Worm (Caenorhabditis elegans) whole organism, L4 larva: ENCODE measurements around the gene fbxa-202.
A peak's percentile ranks its signal among the peaks of the same experiment; 100 is the strongest.

Experiments
- F26F4.8 ChIP-seq: fragments of 200-800 bp; sonication (Bioruptor generic); conservative IDR thresholded peaks from 2 replicates; pipeline ENCODE4 v1.3.6; 2022; ENCODE audit warnings: missing genetic modification characterization, missing compliant biosample characterization
- F44E2.7 ChIP-seq: fragments of 200-800 bp; sonication (Bioruptor generic); IDR thresholded peaks from 2 replicates; pipeline ENCODE4 v2.1.2; 2022; ENCODE audit warnings: missing genetic modification characterization, missing compliant biosample characterization
- R02D3.7 ChIP-seq: fragments of 150-350 bp; sonication (generic microtip); optimal IDR thresholded peaks from 3 replicates; lab custom pipeline; 2014; ENCODE audit warnings: missing biosample characterization, missing genetic modification characterization
- T20F7.1 ChIP-seq: fragments of 200-800 bp; sonication (Bioruptor generic); optimal IDR thresholded peaks from 2 replicates; lab custom pipeline; 2018; ENCODE audit warnings: mild to moderate bottlenecking, missing genetic modification characterization, missing compliant biosample characterization
- T26A8.4 ChIP-seq: fragments of 200-800 bp; sonication (Bioruptor generic); IDR thresholded peaks from 2 replicates; pipeline ENCODE4 v1.3.6; 2022; ENCODE audit warnings: missing genetic modification characterization, missing compliant biosample characterization
- Y105C5A.15 ChIP-seq: fragments of 200-800 bp; sonication (Bioruptor generic); IDR thresholded peaks from 2 replicates; pipeline ENCODE4 v1.3.6; 2022; ENCODE audit warnings: missing genetic modification characterization, missing compliant biosample characterization
- Y75B8A.6 ChIP-seq: fragments of 200-800 bp; sonication (Bioruptor generic); IDR thresholded peaks from 2 replicates; pipeline ENCODE4 v1.3.6; 2022; ENCODE audit warnings: missing genetic modification reagents, missing genetic modification characterization, missing compliant biosample characterization
- ZK546.5 ChIP-seq, 2 experiments: sonication (generic microtip); optimal IDR thresholded peaks; 2 replicates each; lab custom pipeline; 2017; ENCODE audit warnings: missing biosample characterization in 2 of 2, missing genetic modification characterization in 2 of 2
- aha-1 ChIP-seq: fragments of 150-350 bp; peaks from one replicate; lab custom pipeline; 2014; ENCODE audit warnings: missing biosample characterization, missing genetic modification characterization
- aly-2 ChIP-seq: sonication (generic microtip); optimal IDR thresholded peaks from 2 replicates; lab custom pipeline; 2018; ENCODE audit warnings: missing biosample characterization, missing genetic modification characterization
- ama-1 ChIP-seq: fragments of 150-350 bp; optimal IDR thresholded peaks from 2 replicates; lab custom pipeline; 2014; ENCODE audit warnings: inconsistent platforms, mixed read lengths
- ceh-20 ChIP-seq: fragments of 200-800 bp; sonication (Bioruptor generic); IDR thresholded peaks from 2 replicates; pipeline ENCODE4 v1.3.6; 2022; ENCODE audit warnings: missing genetic modification reagents, missing genetic modification characterization, missing compliant biosample characterization
- ceh-82 ChIP-seq: sonication (generic microtip); optimal IDR thresholded peaks from 2 replicates; lab custom pipeline; 2017; ENCODE audit warnings: missing biosample characterization, missing genetic modification characterization
- ces-1 ChIP-seq: fragments of 150-350 bp; sonication (generic microtip); optimal IDR thresholded peaks from 4 replicates; lab custom pipeline; 2014; ENCODE audit warnings: missing biosample characterization, missing genetic modification reagents, missing genetic modification characterization
- daf-16 ChIP-seq, 3 experiments: sonication (generic microtip); optimal IDR thresholded peaks; 2 replicates each; lab custom pipeline; 2016 to 2017; ENCODE audit warnings: missing genetic modification characterization in 3 of 3, missing genetic modification reagents in 3 of 3, mild to moderate bottlenecking in 2 of 3, missing compliant biosample characterization in 2 of 3, missing biosample characterization in 1 of 3, moderate library complexity in 1 of 3
- dmd-6 ChIP-seq: fragments of 200-800 bp; sonication (Bioruptor generic); IDR thresholded peaks from 2 replicates; pipeline ENCODE4 v1.3.6; 2022; ENCODE audit warnings: missing genetic modification reagents, missing genetic modification characterization, missing compliant biosample characterization
- dmd-9 ChIP-seq: fragments of 200-800 bp; sonication (Bioruptor generic); IDR thresholded peaks from 2 replicates; pipeline ENCODE4 v1.3.6; 2022; ENCODE audit warnings: missing genetic modification reagents, missing genetic modification characterization, missing compliant biosample characterization
- gei-8 ChIP-seq: fragments of 200-800 bp; sonication (Bioruptor generic); optimal IDR thresholded peaks from 2 replicates; lab custom pipeline; 2018; ENCODE audit warnings: mild to moderate bottlenecking, missing genetic modification characterization, missing compliant biosample characterization
- hlh-30 ChIP-seq: sonication (generic microtip); optimal IDR thresholded peaks from 2 replicates; lab custom pipeline; 2017; ENCODE audit warnings: antibody characterized with exemption, mild to moderate bottlenecking, missing genetic modification characterization, missing compliant biosample characterization; ENCODE audit not compliant: insufficient read depth
- lin-15B ChIP-seq: fragments of 150-350 bp; sonication (generic microtip); optimal IDR thresholded peaks from 3 replicates; lab custom pipeline; 2014; ENCODE audit warnings: missing biosample characterization, missing genetic modification characterization
- lin-38 ChIP-seq: fragments of 200-800 bp; sonication (Bioruptor generic); IDR thresholded peaks from 2 replicates; pipeline ENCODE4 v1.3.6; 2022; ENCODE audit warnings: missing genetic modification reagents, missing genetic modification characterization, missing compliant biosample characterization
- lin-39 ChIP-seq: fragments of 150-350 bp; optimal IDR thresholded peaks from 2 replicates; lab custom pipeline; 2014; ENCODE audit warnings: missing biosample characterization, missing genetic modification reagents, missing genetic modification characterization
- lir-3 ChIP-seq: sonication (generic microtip); optimal IDR thresholded peaks from 2 replicates; lab custom pipeline; 2016; ENCODE audit warnings: mild to moderate bottlenecking, missing genetic modification characterization, missing compliant biosample characterization
- madf-5 ChIP-seq, 2 experiments: fragments of 200-800 bp; sonication (Bioruptor generic); IDR thresholded peaks; 2 replicates each; pipeline ENCODE4 v1.3.6; 2022; ENCODE audit warnings: missing compliant biosample characterization in 2 of 2, missing genetic modification characterization in 2 of 2
- mdl-1 ChIP-seq, 2 experiments: fragments of 150-350 bp in 1 of 2; sonication (generic microtip) in 1 of 2; optimal IDR thresholded peaks; 2 replicates each; lab custom pipeline; 2014 to 2017; ENCODE audit warnings: missing biosample characterization in 2 of 2, missing genetic modification characterization in 2 of 2
- mes-2 ChIP-seq: sonication (generic microtip); optimal IDR thresholded peaks from 2 replicates; lab custom pipeline; 2016; ENCODE audit warnings: missing genotype, mild to moderate bottlenecking, missing genetic modification characterization, missing compliant biosample characterization; ENCODE audit not compliant: poor library complexity, severe bottlenecking
- nhr-111 ChIP-seq: fragments of 200-800 bp; sonication (Bioruptor generic); optimal IDR thresholded peaks from 2 replicates; lab custom pipeline; 2018; ENCODE audit warnings: mild to moderate bottlenecking, missing genetic modification characterization, missing compliant biosample characterization
- nhr-25 ChIP-seq: sonication (generic microtip); optimal IDR thresholded peaks from 2 replicates; lab custom pipeline; 2017; ENCODE audit warnings: missing genetic modification characterization, mild to moderate bottlenecking, missing compliant biosample characterization, antibody characterized with exemption, moderate library complexity, borderline replicate concordance; ENCODE audit not compliant: insufficient read depth
- nhr-76 ChIP-seq: fragments of 150-350 bp; optimal IDR thresholded peaks from 2 replicates; lab custom pipeline; 2014; ENCODE audit warnings: missing biosample characterization, missing genetic modification characterization
- nhr-77 ChIP-seq: fragments of 150-350 bp; optimal IDR thresholded peaks from 2 replicates; lab custom pipeline; 2014; ENCODE audit warnings: missing biosample characterization, missing genetic modification characterization
- php-3 ChIP-seq: fragments of 200-800 bp; sonication (Bioruptor generic); IDR thresholded peaks from 2 replicates; pipeline ENCODE4 v1.3.6; 2022; ENCODE audit warnings: missing genetic modification reagents, missing genetic modification characterization, missing compliant biosample characterization
- pqm-1 ChIP-seq: sonication (generic microtip); optimal IDR thresholded peaks from 2 replicates; lab custom pipeline; 2017; ENCODE audit warnings: missing biosample characterization, missing genetic modification characterization
- rbr-2 ChIP-seq: sonication (generic microtip); optimal IDR thresholded peaks from 2 replicates; lab custom pipeline; 2016; ENCODE audit warnings: missing genotype, missing genetic modification characterization, missing compliant biosample characterization
- saeg-2 ChIP-seq: fragments of 200-800 bp; sonication (Bioruptor generic); IDR thresholded peaks from 2 replicates; pipeline ENCODE4 v1.3.6; 2022; ENCODE audit warnings: missing genetic modification reagents, missing genetic modification characterization, missing compliant biosample characterization
- set-16 ChIP-seq: fragments of 200-800 bp; sonication (Bioruptor generic); IDR thresholded peaks from 2 replicates; pipeline ENCODE4 v1.3.6; 2022; ENCODE audit warnings: missing genetic modification reagents, missing genetic modification characterization, missing compliant biosample characterization
- tag-97 ChIP-seq: fragments of 200-800 bp; sonication (Bioruptor generic); IDR thresholded peaks from 2 replicates; pipeline ENCODE4 v1.3.6; 2022; ENCODE audit warnings: missing genetic modification characterization, missing compliant biosample characterization
- unc-62 ChIP-seq, 3 experiments: fragments of 150-350 bp in 1 of 3; sonication (generic microtip); optimal IDR thresholded peaks in 2 of 3; peaks in 1 of 3; 1 replicate in 1 of 3; 2 replicates in 2 of 3; lab custom pipeline; 2014 to 2017; ENCODE audit warnings: missing biosample characterization in 3 of 3, missing genetic modification characterization in 3 of 3, missing genetic modification reagents in 3 of 3, missing genotype in 1 of 3
- zag-1 ChIP-seq: fragments of 150-350 bp; optimal IDR thresholded peaks from 2 replicates; lab custom pipeline; 2014; ENCODE audit warnings: missing biosample characterization, missing genetic modification characterization
- zfp-2 ChIP-seq: sonication (generic microtip); optimal IDR thresholded peaks from 2 replicates; lab custom pipeline; 2016; ENCODE audit warnings: mild to moderate bottlenecking, missing genetic modification characterization, missing compliant biosample characterization
- zip-11 ChIP-seq: fragments of 200-800 bp; sonication (Bioruptor generic); IDR thresholded peaks from 2 replicates; pipeline ENCODE4 v1.3.6; 2022; ENCODE audit warnings: missing genetic modification characterization, missing compliant biosample characterization
- ztf-11 ChIP-seq: fragments of 150-350 bp; optimal IDR thresholded peaks from 2 replicates; lab custom pipeline; 2014; ENCODE audit warnings: missing biosample characterization, missing genetic modification characterization

Gene fbxa-202

ce11 chrV:6335226-6335625, 8.1 kb downstream of the fbxa-202 start (continued):
- TF ChIP-seq aly-2 (tag; lab: Kevin White, UChicago): no peak
- no peak for TF ChIP-seq hlh-30 (tag; lab: Kevin White, UChicago)
- TF ChIP-seq ceh-82: no peak
- peak; percentile 52 for TF ChIP-seq nhr-111
- TF ChIP-seq lin-38 (GFP tag; lab: Robert Waterston, UW): no peak
- TF ChIP-seq F44E2.7: peak; percentile 93
- TF ChIP-seq R02D3.7 (tag; lab: Kevin White, UChicago): no peak
- no peak for TF ChIP-seq pqm-1 (tag; lab: Kevin White, UChicago)
- TF ChIP-seq gei-8 (GFP tag; lab: Kevin White, UChicago): peak; percentile 21
- TF ChIP-seq zip-11 (GFP tag; lab: Robert Waterston, UW): no peak
- 0 out of 2 replicates have a peak, but pooled peaks have one; percentile 21 for TF ChIP-seq dmd-9 (GFP tag; lab: Robert Waterston, UW)
- no peak for TF ChIP-seq ama-1 (lab: Kevin White, UChicago)
- no peak for TF ChIP-seq Y105C5A.15 (GFP tag; lab: Robert Waterston, UW)
- TF ChIP-seq mes-2: no peak
- no peak for TF ChIP-seq unc-62 (GFP tag; optimal IDR thresholded peaks at IDR 0.05 in 1 of 2; lab: Kevin White, UChicago)
- no peak for TF ChIP-seq unc-62 (tag; optimal IDR thresholded peaks at IDR 0.05; lab: Kevin White, UChicago)
- TF ChIP-seq zag-1 (tag; lab: Kevin White, UChicago): no peak
- no peak for TF ChIP-seq nhr-77
- no peak for TF ChIP-seq aha-1
- TF ChIP-seq mdl-1 (tag; optimal IDR thresholded peaks at IDR 0.05; lab: Kevin White, UChicago): no peak
- TF ChIP-seq ces-1 (GFP tag; lab: Kevin White, UChicago): no peak
- TF ChIP-seq lir-3: peak; percentile 48
- TF ChIP-seq ceh-20 (GFP tag; lab: Robert Waterston, UW): no peak
- no peak for TF ChIP-seq ztf-11 (tag; lab: Kevin White, UChicago)
- TF ChIP-seq set-16 (GFP tag; lab: Robert Waterston, UW): no peak
- TF ChIP-seq T20F7.1 (GFP tag; lab: Kevin White, UChicago): no peak
- no peak; the same call in 1 of the 2 replicates for TF ChIP-seq dmd-6
- TF ChIP-seq saeg-2 (GFP tag; lab: Robert Waterston, UW): peak; percentile 73; the same call in 1 of the 2 replicates
- TF ChIP-seq nhr-76 (tag; lab: Kevin White, UChicago): no peak
- TF ChIP-seq daf-16 (GFP tag; optimal IDR thresholded peaks at IDR 0.05; lab: Kevin White, UChicago): peak in 1 of 2 experiments; percentile 74
- no peak for TF ChIP-seq daf-16 (tag; optimal IDR thresholded peaks at IDR 0.05; lab: Kevin White, UChicago)
- no peak for TF ChIP-seq nhr-25 (tag; lab: Kevin White, UChicago)
- TF ChIP-seq ZK546.5 (tag; optimal IDR thresholded peaks at IDR 0.05; lab: Kevin White, UChicago): no peak
- TF ChIP-seq lin-39 (tag; lab: Kevin White, UChicago): no peak
- TF ChIP-seq rbr-2 (tag; lab: Kevin White, UChicago): no peak
- TF ChIP-seq madf-5 (GFP tag; IDR thresholded peaks at IDR 0.05; lab: Robert Waterston, UW): peak; percentile 79 to 82
- peak; percentile 64; the same call in 1 of the 2 replicates for TF ChIP-seq php-3
- no peak for TF ChIP-seq lin-15B (tag; lab: Kevin White, UChicago)
- no peak for TF ChIP-seq zfp-2 (tag; lab: Kevin White, UChicago)
- peak; percentile 45; the same call in 1 of the 2 replicates for TF ChIP-seq Y75B8A.6 (GFP tag; lab: Robert Waterston, UW)
- peak; percentile 74; the same call in 1 of the 2 replicates for TF ChIP-seq F26F4.8 (GFP tag; lab: Robert Waterston, UW)

ce11 chrV:6336108-6336507, 9.0 kb downstream of the fbxa-202 start, which contains the start of gene T28C12.6:
Gene T28C12.6, minus strand, starts transcription at chrV:6336119.
- TF ChIP-seq tag-97 (GFP tag; lab: Robert Waterston, UW) (no peak), ZK546.5 (tag; optimal IDR thresholded peaks at IDR 0.05; lab: Kevin White, UChicago) (no peak), T26A8.4 (GFP tag; lab: Robert Waterston, UW) (no peak)
